Fruit fly (Drosophila melanogaster): ENCODE results near the gene Ggt-1.

The Ggt-1 gene

dm6 chrX:18479307-18480134, 32.8 kb downstream of the Ggt-1 start, which contains the start of gene CG32547 (continued):
- no peak for TF ChIP-seq chif (GFP tag; optimal IDR thresholded peaks at IDR 0.05)
- TF ChIP-seq CG13296 (GFP tag; optimal IDR thresholded peaks at IDR 0.05): no peak
- peak; percentile 41 for TF ChIP-seq pzg (GFP tag; optimal IDR thresholded peaks at IDR 0.05)
- TF ChIP-seq CG7372 (GFP tag; IDR thresholded peaks at IDR 0.05): no peak
- TF ChIP-seq Dp (GFP tag; optimal IDR thresholded peaks at IDR 0.05): peak; percentile 6
- TF ChIP-seq eyg (GFP tag; optimal IDR thresholded peaks at IDR 0.05): no peak
- TF ChIP-seq cwo (GFP tag; optimal IDR thresholded peaks at IDR 0.05): no peak
- no peak for TF ChIP-seq CG18262 (tag; optimal IDR thresholded peaks at IDR 0.05)
- TF ChIP-seq CG6689 (GFP tag; IDR thresholded peaks at IDR 0.05): no peak
- no peak for TF ChIP-seq TFAM (GFP tag; optimal IDR thresholded peaks at IDR 0.05)
- TF ChIP-seq CG11504 (tag; optimal IDR thresholded peaks at IDR 0.05): peak; percentile 21
- TF ChIP-seq CG7839 (tag; optimal IDR thresholded peaks at IDR 0.05): peak; percentile 21
- no peak for TF ChIP-seq gt (GFP tag; IDR thresholded peaks at IDR 0.05)
- no peak for TF ChIP-seq CG2712 (tag; optimal IDR thresholded peaks at IDR 0.05)
- TF ChIP-seq CG9876 (GFP tag; optimal IDR thresholded peaks at IDR 0.05): no peak
- 0 out of 2 replicates have a peak, but pooled peaks have one; percentile 10 for TF ChIP-seq CG10959 (GFP tag; IDR thresholded peaks at IDR 0.05)
- TF ChIP-seq ci (GFP tag; IDR thresholded peaks at IDR 0.05): 0 out of 3 replicates have a peak, but pooled peaks have one; percentile 34
- no peak for TF ChIP-seq HLH3B (GFP tag; IDR thresholded peaks at IDR 0.05)
- TF ChIP-seq jigr1 (GFP tag; IDR thresholded peaks at IDR 0.05): no peak
- TF ChIP-seq CG4328 (GFP tag; optimal IDR thresholded peaks at IDR 0.05): no peak
- no peak for TF ChIP-seq CG7987 (GFP tag; optimal IDR thresholded peaks at IDR 0.05)
- TF ChIP-seq otp (GFP tag; IDR thresholded peaks at IDR 0.05): no peak
- TF ChIP-seq CG10274 (GFP tag; optimal IDR thresholded peaks at IDR 0.05): no peak
- no peak for TF ChIP-seq wdn (GFP tag; IDR thresholded peaks at IDR 0.05)
- TF ChIP-seq CG15601 (tag; optimal IDR thresholded peaks at IDR 0.05): no peak
- TF ChIP-seq CG12391 (tag; optimal IDR thresholded peaks at IDR 0.05): no peak
- no peak for TF ChIP-seq Asciz (GFP tag; optimal IDR thresholded peaks at IDR 0.05)
- no peak for TF ChIP-seq H2.0 (GFP tag; IDR thresholded peaks at IDR 0.05)
- no peak for TF ChIP-seq esg (GFP tag; conservative IDR thresholded peaks at IDR 0.05)
- TF ChIP-seq ab (GFP tag; optimal IDR thresholded peaks at IDR 0.05): no peak
- TF ChIP-seq CG3726 (GFP tag; IDR thresholded peaks at IDR 0.05): no peak
- no peak for TF ChIP-seq fd96Cb (tag; optimal IDR thresholded peaks at IDR 0.05)
- TF ChIP-seq crol (GFP tag; IDR thresholded peaks at IDR 0.05): peak; percentile 67
- no peak for TF ChIP-seq CG10209 (GFP tag; optimal IDR thresholded peaks at IDR 0.05)
- TF ChIP-seq wek (GFP tag; optimal IDR thresholded peaks at IDR 0.05): no peak
- TF ChIP-seq CG17359 (tag; optimal IDR thresholded peaks at IDR 0.05): no peak
- TF ChIP-seq stc (GFP tag; IDR thresholded peaks at IDR 0.05): no peak
- no peak for TF ChIP-seq br (optimal IDR thresholded peaks at IDR 0.05)
- TF ChIP-seq hth (optimal IDR thresholded peaks at IDR 0.05): no peak
- TF ChIP-seq pfk (GFP tag; optimal IDR thresholded peaks at IDR 0.05): no peak
- no peak for TF ChIP-seq cato (GFP tag; optimal IDR thresholded peaks at IDR 0.05; ENCODE audit: borderline replicate concordance)
- TF ChIP-seq CG9215 (GFP tag; IDR thresholded peaks at IDR 0.05): peak; percentile 92
- TF ChIP-seq kay (GFP tag; optimal IDR thresholded peaks at IDR 0.05): no peak
- TF ChIP-seq disco-r (GFP tag; optimal IDR thresholded peaks at IDR 0.05): no peak
- TF ChIP-seq CG4424 (GFP tag; optimal IDR thresholded peaks at IDR 0.05): peak; percentile 21
- TF ChIP-seq bsh (GFP tag; optimal IDR thresholded peaks at IDR 0.05): peak in 1 of 2 experiments; percentile 9
- no peak for TF ChIP-seq Lpt (GFP tag; optimal IDR thresholded peaks at IDR 0.05)
- no peak for TF ChIP-seq bigmax (GFP tag; optimal IDR thresholded peaks at IDR 0.05)
- no peak for TF ChIP-seq CG4617 (GFP tag; optimal IDR thresholded peaks at IDR 0.05; ENCODE audit: borderline replicate concordance)
- TF ChIP-seq repo (GFP tag; optimal IDR thresholded peaks at IDR 0.05): no peak

Measured in whole organism, embryonic.